Worm (Caenorhabditis elegans) whole organism, L2 larva: ENCODE measurements around the gene sra-38.

Source experiments
- C34F6.9 ChIP-seq: fragments of 150-350 bp; optimal IDR thresholded peaks from 2 replicates; lab custom pipeline; 2014; ENCODE audit warnings: missing biosample characterization, missing genetic modification characterization
- F13H6.1 ChIP-seq: sonication (generic microtip); optimal IDR thresholded peaks from 2 replicates; lab custom pipeline; 2016; ENCODE audit warnings: missing genetic modification characterization, missing compliant biosample characterization
- R02D3.7 ChIP-seq: fragments of 150-350 bp; optimal IDR thresholded peaks from 2 replicates; lab custom pipeline; 2014; ENCODE audit warnings: missing biosample characterization, missing genetic modification characterization
- Y55F3AM.14 ChIP-seq: fragments of 200-800 bp; sonication (Bioruptor generic); optimal IDR thresholded peaks from 2 replicates; lab custom pipeline; 2018; ENCODE audit warnings: mild to moderate bottlenecking, missing genetic modification characterization, missing compliant biosample characterization
- ZK546.5 ChIP-seq: sonication (generic microtip); optimal IDR thresholded peaks from 2 replicates; lab custom pipeline; 2017; ENCODE audit warnings: missing biosample characterization, missing genetic modification characterization
- aly-2 ChIP-seq: fragments of 150-350 bp; optimal IDR thresholded peaks from 2 replicates; lab custom pipeline; 2014; ENCODE audit warnings: missing biosample characterization, missing genetic modification characterization
- ama-1 ChIP-seq: fragments of 150-350 bp; optimal IDR thresholded peaks from 2 replicates; lab custom pipeline; 2018; ENCODE audit warnings: inconsistent platforms
- blmp-1 ChIP-seq: sonication (generic microtip); optimal IDR thresholded peaks from 2 replicates; lab custom pipeline; 2017; ENCODE audit warnings: missing genetic modification characterization, mild to moderate bottlenecking, missing compliant biosample characterization, antibody characterized with exemption, moderate library complexity; ENCODE audit not compliant: insufficient read depth
- ceh-16 ChIP-seq: fragments of 150-350 bp; optimal IDR thresholded peaks from 2 replicates; lab custom pipeline; 2014; ENCODE audit warnings: missing biosample characterization, missing genetic modification characterization
- crh-2 ChIP-seq: sonication (generic microtip); optimal IDR thresholded peaks from 2 replicates; lab custom pipeline; 2017; ENCODE audit warnings: missing biosample characterization, missing genetic modification characterization
- dmd-4 ChIP-seq: sonication (generic microtip); optimal IDR thresholded peaks from 2 replicates; lab custom pipeline; 2017; ENCODE audit warnings: missing biosample characterization, missing genetic modification characterization
- egl-27 ChIP-seq: sonication (generic microtip); optimal IDR thresholded peaks from 3 replicates; lab custom pipeline; 2017; ENCODE audit warnings: missing biosample characterization, missing genetic modification reagents, missing genetic modification characterization
- elt-1 ChIP-seq: fragments of 150-350 bp; optimal IDR thresholded peaks from 2 replicates; lab custom pipeline; 2014; ENCODE audit warnings: missing biosample characterization, missing genetic modification characterization
- elt-3 ChIP-seq: sonication (generic microtip); optimal IDR thresholded peaks from 2 replicates; lab custom pipeline; 2017; ENCODE audit warnings: missing biosample characterization, missing genetic modification characterization
- fos-1 ChIP-seq: fragments of 150-350 bp; optimal IDR thresholded peaks from 2 replicates; lab custom pipeline; 2014; ENCODE audit warnings: missing biosample characterization, missing genetic modification characterization
- gmeb-1 ChIP-seq: fragments of 150-350 bp; optimal IDR thresholded peaks from 2 replicates; lab custom pipeline; 2014; ENCODE audit warnings: missing biosample characterization, missing genetic modification characterization
- lin-11 ChIP-seq: fragments of 150-350 bp; sonication (generic microtip); optimal IDR thresholded peaks from 2 replicates; lab custom pipeline; 2014; ENCODE audit warnings: missing biosample characterization, missing genetic modification characterization, inconsistent platforms, mixed read lengths
- lin-39 ChIP-seq: fragments of 150-350 bp; optimal IDR thresholded peaks from 2 replicates; lab custom pipeline; 2014; ENCODE audit warnings: missing biosample characterization, missing genetic modification reagents, missing genetic modification characterization
- lsy-2 ChIP-seq, 2 experiments: fragments of 150-350 bp in 1 of 2; sonication (generic microtip) in 1 of 2; optimal IDR thresholded peaks; 2 replicates each; lab custom pipeline; 2014 to 2017; ENCODE audit warnings: missing biosample characterization in 2 of 2, missing genetic modification characterization in 2 of 2
- mab-5 ChIP-seq: fragments of 150-350 bp; optimal IDR thresholded peaks from 2 replicates; lab custom pipeline; 2014; ENCODE audit warnings: missing biosample characterization, missing genetic modification characterization
- nhr-10 ChIP-seq: sonication (generic microtip); optimal IDR thresholded peaks from 2 replicates; lab custom pipeline; 2017; ENCODE audit warnings: missing biosample characterization, missing genetic modification characterization
- nhr-11 ChIP-seq: fragments of 150-350 bp; optimal IDR thresholded peaks from 2 replicates; lab custom pipeline; 2014; ENCODE audit warnings: missing biosample characterization, missing genetic modification characterization
- nhr-129 ChIP-seq: fragments of 150-350 bp; optimal IDR thresholded peaks from 2 replicates; lab custom pipeline; 2014; ENCODE audit warnings: missing biosample characterization, missing genetic modification characterization
- nhr-21 ChIP-seq: fragments of 150-350 bp; optimal IDR thresholded peaks from 2 replicates; lab custom pipeline; 2014; ENCODE audit warnings: missing biosample characterization, missing genetic modification characterization
- nhr-23 ChIP-seq: fragments of 150-350 bp; optimal IDR thresholded peaks from 2 replicates; lab custom pipeline; 2014; ENCODE audit warnings: missing biosample characterization, missing genetic modification reagents, missing genetic modification characterization
- nhr-237 ChIP-seq: fragments of 150-350 bp; optimal IDR thresholded peaks from 2 replicates; lab custom pipeline; 2014; ENCODE audit warnings: missing biosample characterization, missing genetic modification characterization
- nhr-25 ChIP-seq: fragments of 150-350 bp; sonication (generic microtip); optimal IDR thresholded peaks from 3 replicates; lab custom pipeline; 2014; ENCODE audit warnings: missing biosample characterization, missing genetic modification characterization
- nhr-6 ChIP-seq: fragments of 150-350 bp; optimal IDR thresholded peaks from 2 replicates; lab custom pipeline; 2014; ENCODE audit warnings: missing biosample characterization, missing genetic modification characterization
- nhr-77 ChIP-seq: fragments of 150-350 bp; optimal IDR thresholded peaks from 2 replicates; lab custom pipeline; 2014; ENCODE audit warnings: missing biosample characterization, missing genetic modification characterization
- peb-1 ChIP-seq: fragments of 150-350 bp; optimal IDR thresholded peaks from 2 replicates; lab custom pipeline; 2014; ENCODE audit warnings: missing biosample characterization, missing genetic modification characterization
- sem-4 ChIP-seq: fragments of 150-350 bp; optimal IDR thresholded peaks from 2 replicates; lab custom pipeline; 2014; ENCODE audit warnings: missing biosample characterization, missing genetic modification reagents, missing genetic modification characterization
- skn-1 ChIP-seq: sonication (generic microtip); optimal IDR thresholded peaks from 2 replicates; lab custom pipeline; 2017; ENCODE audit warnings: missing biosample characterization, missing genetic modification characterization
- sma-9 ChIP-seq, 2 experiments: fragments of 150-350 bp in 1 of 2; sonication (generic microtip) in 1 of 2; optimal IDR thresholded peaks; 2 replicates each; lab custom pipeline; 2014 to 2016; ENCODE audit warnings: missing genetic modification characterization in 2 of 2, mild to moderate bottlenecking in 1 of 2, missing biosample characterization in 1 of 2, missing compliant biosample characterization in 1 of 2, missing genetic modification reagents in 1 of 2, moderate library complexity in 1 of 2
- snpc-4 ChIP-seq: fragments of 150-350 bp; optimal IDR thresholded peaks from 2 replicates; lab custom pipeline; 2014; ENCODE audit warnings: missing biosample characterization, missing genetic modification characterization
- unc-39 ChIP-seq: fragments of 150-350 bp; optimal IDR thresholded peaks from 2 replicates; lab custom pipeline; 2014; ENCODE audit warnings: missing biosample characterization, missing genetic modification characterization
- unc-62 ChIP-seq: fragments of 150-350 bp; optimal IDR thresholded peaks from 2 replicates; lab custom pipeline; 2014; ENCODE audit warnings: missing biosample characterization, missing genetic modification reagents, missing genetic modification characterization
- zag-1 ChIP-seq: fragments of 150-350 bp; optimal IDR thresholded peaks from 2 replicates; lab custom pipeline; 2014; ENCODE audit warnings: missing biosample characterization, missing genetic modification characterization
- ztf-1 ChIP-seq: fragments of 200-800 bp; sonication (Bioruptor generic); conservative IDR thresholded peaks from 2 replicates; pipeline ENCODE4 v1.3.6; 2022; ENCODE audit warnings: missing genetic modification characterization, missing compliant biosample characterization
- ztf-11 ChIP-seq: sonication (generic microtip); optimal IDR thresholded peaks from 2 replicates; lab custom pipeline; 2017; ENCODE audit warnings: missing biosample characterization, missing genetic modification characterization
- ztf-4 ChIP-seq: fragments of 150-350 bp; optimal IDR thresholded peaks from 2 replicates; lab custom pipeline; 2014; ENCODE audit warnings: missing biosample characterization, missing genetic modification characterization

The sra-38 gene

DNA sequence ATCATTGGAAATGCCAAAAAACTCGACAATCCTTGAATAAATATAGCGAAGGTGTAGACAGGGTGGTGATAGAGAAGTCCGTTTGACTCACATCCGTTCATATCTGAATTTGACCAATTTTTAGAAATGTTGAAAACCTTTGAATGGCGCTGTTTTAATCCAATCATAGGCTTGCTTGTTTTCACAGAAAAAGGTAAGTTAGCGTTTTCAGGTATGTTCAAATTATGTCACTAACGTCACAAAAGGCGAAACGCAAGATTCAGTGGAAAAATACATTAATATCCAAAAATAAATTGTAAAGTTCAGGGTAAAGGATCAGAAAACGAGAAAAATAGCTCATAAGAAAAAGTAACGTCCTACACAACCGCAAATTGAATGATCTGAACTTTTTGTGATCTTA lies at the start of gene sra-38:
Gene sra-38, minus strand, starts transcription at position 101 of the 400 bp plus-strand sequence.
- no peak for TF ChIP-seq ZK546.5 (tag; lab: Kevin White, UChicago)
- no peak for TF ChIP-seq ztf-1 (GFP tag; lab: Robert Waterston, UW)

DNA sequence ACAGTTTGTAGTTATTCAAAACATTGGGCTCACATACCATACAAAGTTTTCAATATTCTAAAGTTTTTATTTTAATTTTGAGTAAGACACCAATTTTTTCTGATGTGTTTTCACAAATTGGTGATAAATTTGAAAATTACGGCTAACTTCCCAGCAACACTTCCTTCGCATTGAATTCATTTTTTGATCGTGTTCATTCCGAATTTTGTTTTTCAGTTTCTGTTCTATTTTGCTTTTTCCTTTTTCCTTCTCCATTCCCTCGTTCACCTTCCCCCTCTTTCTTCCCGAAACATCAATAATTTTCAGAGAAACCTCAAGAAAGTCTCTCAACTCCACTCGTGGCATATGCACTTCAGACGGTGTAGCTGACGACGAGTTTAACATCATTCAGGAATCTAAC lies 48.9 kb upstream of the sra-38 start, which contains the start of gene alg-1:
Gene alg-1, plus strand, starts transcription at position 301 of the 400 bp plus-strand sequence.
- TF ChIP-seq F13H6.1 (tag; lab: Kevin White, UChicago) = no peak
- no peak for TF ChIP-seq C34F6.9 (tag; lab: Kevin White, UChicago)
- no peak for TF ChIP-seq dmd-4
- no peak for TF ChIP-seq nhr-21 (tag; lab: Kevin White, UChicago)
- no peak for TF ChIP-seq nhr-10
- TF ChIP-seq snpc-4 (tag; lab: Kevin White, UChicago) = no peak
- no peak for TF ChIP-seq skn-1
- no peak for TF ChIP-seq R02D3.7 (tag; lab: Kevin White, UChicago)
- TF ChIP-seq nhr-237 (tag; lab: Kevin White, UChicago) = no peak
- TF ChIP-seq mab-5 = no peak
- TF ChIP-seq peb-1 (tag; lab: Kevin White, UChicago) = no peak
- TF ChIP-seq zag-1 (tag; lab: Kevin White, UChicago) = no peak
- no peak for TF ChIP-seq ztf-1 (GFP tag; lab: Robert Waterston, UW)
- TF ChIP-seq unc-62 (GFP tag; lab: Kevin White, UChicago) = no peak
- TF ChIP-seq lin-39 (tag; lab: Kevin White, UChicago) = no peak
- TF ChIP-seq nhr-11 (tag; lab: Kevin White, UChicago) = no peak

DNA sequence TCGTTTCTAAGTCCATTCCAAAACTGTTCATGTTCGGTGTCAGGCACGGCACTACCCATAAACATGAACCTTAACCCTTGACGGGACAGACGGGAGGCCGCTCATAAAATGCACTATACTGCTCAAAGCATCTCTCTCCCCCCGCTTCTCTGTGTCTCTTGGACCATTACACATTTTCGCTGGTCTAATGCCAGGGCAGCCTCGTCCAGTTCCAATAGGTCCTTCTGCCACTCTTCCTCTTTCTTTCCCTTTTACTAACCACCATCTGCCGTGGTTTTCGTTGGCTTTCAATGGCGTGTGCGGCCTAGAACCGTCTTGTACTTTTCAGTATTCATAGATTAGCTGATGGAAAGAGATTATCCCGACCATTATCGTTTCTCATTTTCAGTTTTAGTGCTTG lies 48.2 kb upstream of the sra-38 start:
- peak; percentile 0 for TF ChIP-seq nhr-129 (tag; lab: Kevin White, UChicago)
- TF ChIP-seq F13H6.1 (tag; lab: Kevin White, UChicago) = no peak

DNA sequence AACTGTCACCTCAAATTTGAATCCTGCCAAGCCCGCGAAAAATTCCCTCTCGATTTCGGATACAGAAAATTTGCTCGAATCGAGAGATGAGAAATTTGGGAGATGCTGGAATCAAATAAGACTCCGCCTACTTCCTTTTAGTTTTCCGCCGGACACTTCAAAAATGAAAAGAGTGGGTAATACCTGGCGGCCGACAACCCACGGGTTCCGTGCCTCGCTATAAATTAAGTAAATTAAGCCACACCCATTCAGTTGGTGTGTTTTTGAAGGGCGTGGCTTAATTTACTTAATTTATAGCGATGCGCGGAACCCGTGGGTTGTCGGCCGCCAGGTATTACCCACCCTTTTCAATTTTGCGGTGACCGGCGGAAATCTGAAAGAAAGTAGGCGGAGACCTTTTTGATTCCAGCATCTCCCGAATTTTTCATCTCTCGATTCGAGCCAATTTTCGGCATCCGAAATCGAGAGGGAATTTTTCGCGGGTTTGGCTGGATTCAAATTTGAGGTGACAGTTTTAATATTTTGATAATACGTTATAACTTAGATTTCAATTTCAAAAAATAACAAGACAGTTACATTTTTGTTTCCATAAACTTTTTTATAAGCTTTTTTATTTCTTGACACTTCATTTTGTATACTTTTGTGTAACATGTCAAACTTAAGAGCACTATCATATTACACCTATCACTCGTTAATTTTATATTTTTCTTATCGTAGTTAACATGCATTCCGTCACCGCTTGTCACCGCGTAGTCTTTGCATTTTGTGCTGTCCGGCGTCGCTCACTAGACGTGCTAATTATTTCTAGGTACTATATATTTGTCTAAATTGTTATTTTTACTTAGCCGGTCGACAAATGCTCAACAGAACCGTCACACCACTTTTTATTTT lies 47.0 kb upstream of the sra-38 start:
- TF ChIP-seq unc-39 (tag; lab: Kevin White, UChicago) = no peak
- peak; percentile 81 for TF ChIP-seq fos-1 (tag; lab: Kevin White, UChicago)
- TF ChIP-seq zag-1 (tag; lab: Kevin White, UChicago) = no peak
- TF ChIP-seq ZK546.5 (tag; lab: Kevin White, UChicago) = no peak
- TF ChIP-seq nhr-129 (tag; lab: Kevin White, UChicago) = no peak
- no peak for TF ChIP-seq blmp-1
- TF ChIP-seq dmd-4 = no peak
- no peak for TF ChIP-seq nhr-77

DNA sequence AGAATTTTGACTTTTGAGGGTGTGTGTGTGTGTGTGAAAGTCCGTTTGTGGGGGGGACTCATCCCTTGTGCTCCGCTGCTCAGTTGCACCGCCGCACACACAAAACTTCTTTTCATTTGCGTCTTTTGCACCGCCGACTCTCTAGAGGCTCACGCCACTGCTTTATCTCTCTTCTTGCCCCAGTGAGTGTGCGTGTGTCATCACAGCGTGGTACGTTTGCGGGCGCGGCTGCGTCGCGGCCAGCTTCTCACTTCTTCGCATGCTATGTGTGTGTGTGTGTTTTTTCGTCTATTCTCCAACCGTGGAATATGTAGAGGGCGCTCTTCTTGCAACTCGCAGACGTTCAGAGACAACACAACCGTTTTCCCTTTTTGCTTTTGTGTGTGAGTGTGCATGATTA lies 45.6 kb upstream of the sra-38 start:
- TF ChIP-seq nhr-23 (tag; lab: Kevin White, UChicago) (no peak), nhr-11 (tag; lab: Kevin White, UChicago) (no peak), elt-3 (no peak), nhr-10 (no peak), lin-11 (tag; lab: Kevin White, UChicago) (peak; percentile 77), mab-5 (no peak), blmp-1 (no peak), nhr-129 (tag; lab: Kevin White, UChicago) (peak; percentile 74), R02D3.7 (tag; lab: Kevin White, UChicago) (no peak), nhr-6 (tag; lab: Kevin White, UChicago) (no peak), egl-27 (no peak), gmeb-1 (no peak), ZK546.5 (tag; lab: Kevin White, UChicago) (no peak), unc-62 (GFP tag; lab: Kevin White, UChicago) (no peak), sma-9 (GFP tag; optimal IDR thresholded peaks at IDR 0.05; lab: Kevin White, UChicago) (peak; percentile 73), sma-9 (tag; optimal IDR thresholded peaks at IDR 0.05; lab: Kevin White, UChicago) (no peak), fos-1 (tag; lab: Kevin White, UChicago) (peak; percentile 71), nhr-25 (tag; lab: Kevin White, UChicago) (no peak), ztf-4 (tag; lab: Kevin White, UChicago) (no peak), nhr-21 (tag; lab: Kevin White, UChicago) (no peak), elt-1 (tag; lab: Kevin White, UChicago) (no peak), sem-4 (tag; lab: Kevin White, UChicago) (peak; percentile 23), ztf-11 (tag; lab: Kevin White, UChicago) (no peak), aly-2 (tag; lab: Kevin White, UChicago) (no peak), Y55F3AM.14 (GFP tag; lab: Kevin White, UChicago) (peak; percentile 33), ztf-1 (GFP tag; lab: Robert Waterston, UW) (no peak), ama-1 (lab: Kevin White, UChicago) (no peak), lsy-2 (tag; optimal IDR thresholded peaks at IDR 0.05; lab: Kevin White, UChicago) (peak in 1 of 2 experiments; percentile 58), nhr-77 (no peak), ceh-16 (tag; lab: Kevin White, UChicago) (peak; percentile 3), crh-2 (tag; lab: Kevin White, UChicago) (peak; percentile 57), snpc-4 (tag; lab: Kevin White, UChicago) (peak; percentile 93), C34F6.9 (tag; lab: Kevin White, UChicago) (peak; percentile 65), F13H6.1 (tag; lab: Kevin White, UChicago) (peak; percentile 58), zag-1 (tag; lab: Kevin White, UChicago) (peak; percentile 75), dmd-4 (no peak), lin-39 (tag; lab: Kevin White, UChicago) (no peak)
